Worm (Caenorhabditis elegans) whole organism, L3 larva: ENCODE results near the gene bmy-1.

Experiments used
- R02D3.7 ChIP-seq: fragments of 150-350 bp; optimal IDR thresholded peaks from 2 replicates; lab custom pipeline; 2014; ENCODE audit warnings: missing biosample characterization, missing genetic modification characterization
- egl-27 ChIP-seq: sonication (generic microtip); optimal IDR thresholded peaks from 4 replicates; lab custom pipeline; 2017; ENCODE audit warnings: missing biosample characterization, missing genetic modification reagents, missing genetic modification characterization
- jun-1 ChIP-seq: fragments of 150-350 bp; optimal IDR thresholded peaks from 2 replicates; lab custom pipeline; 2014; ENCODE audit warnings: missing biosample characterization, missing genetic modification reagents, missing genetic modification characterization
- lsy-12 ChIP-seq: sonication (generic microtip); optimal IDR thresholded peaks from 2 replicates; lab custom pipeline; 2016; ENCODE audit warnings: mild to moderate bottlenecking, missing genetic modification characterization, missing compliant biosample characterization
- nfya-1 ChIP-seq: sonication (generic microtip); optimal IDR thresholded peaks from 2 replicates; lab custom pipeline; 2017; ENCODE audit warnings: missing genetic modification characterization, mild to moderate bottlenecking, missing compliant biosample characterization, antibody characterized with exemption, moderate library complexity; ENCODE audit not compliant: insufficient read depth
- skn-1 ChIP-seq: fragments of 150-350 bp; optimal IDR thresholded peaks from 2 replicates; lab custom pipeline; 2014; ENCODE audit warnings: missing biosample characterization, missing genetic modification characterization

- TF ChIP-seq nfya-1 (tag; lab: Kevin White, UChicago) (no peak), egl-27 (tag; lab: Kevin White, UChicago) (no peak), jun-1 (no peak), lsy-12 (tag; lab: Kevin White, UChicago) (no peak), skn-1 (no peak), R02D3.7 (no peak)
Observed at ce11 chrII:5407548-5407947, 49.1 kb downstream of the bmy-1 start, which contains the start of gene clec-141.
